Fruit fly (Drosophila melanogaster) whole organism, embryonic: Measurements from ENCODE around the gene CG4459.
A peak's percentile ranks its signal among the peaks of the same experiment; 100 is the strongest.

Experiments used
- ATbp ChIP-seq: fragments of 200-800 bp; sonication (Bioruptor generic); optimal IDR thresholded peaks from 2 replicates; lab custom pipeline; 2017; ENCODE audit warnings: missing biosample characterization, mild to moderate bottlenecking, missing genetic modification characterization, missing genetic modification reagents
- CG10366 ChIP-seq: fragments of 200-800 bp; sonication (Bioruptor generic); IDR thresholded peaks from 2 replicates; pipeline ENCODE4 v1.3.6; 2022; ENCODE audit warnings: missing biosample characterization, missing genetic modification characterization
- CG14860 ChIP-seq: fragments of 200-800 bp; sonication (Bioruptor generic); IDR thresholded peaks from 3 replicates; pipeline ENCODE4 v1.3.6; 2022; ENCODE audit warnings: missing biosample characterization, missing genetic modification characterization; ENCODE audit not compliant: partially characterized antibody
- CG15514 ChIP-seq: fragments of 200-800 bp; sonication (Bioruptor generic); optimal IDR thresholded peaks from 3 replicates; lab custom pipeline; 2017; ENCODE audit warnings: missing biosample characterization, missing genetic modification characterization, mild to moderate bottlenecking, moderate library complexity, missing genetic modification reagents
- CG2889 ChIP-seq: fragments of 200-800 bp; sonication (Bioruptor generic); IDR thresholded peaks from 3 replicates; pipeline ENCODE4 v1.3.6; 2022; ENCODE audit warnings: missing biosample characterization, missing genetic modification characterization
- CG34376 ChIP-seq: fragments of 200-800 bp; sonication (Bioruptor generic); optimal IDR thresholded peaks from 2 replicates; lab custom pipeline; 2018; ENCODE audit warnings: missing biosample characterization, mild to moderate bottlenecking, missing genetic modification characterization
- CG4820 ChIP-seq: fragments of 200-800 bp; sonication (Bioruptor generic); optimal IDR thresholded peaks from 3 replicates; lab custom pipeline; 2016; ENCODE audit warnings: missing biosample characterization, missing genetic modification characterization
- CG6813 ChIP-seq: fragments of 200-800 bp; sonication (Bioruptor generic); optimal IDR thresholded peaks from 2 replicates; lab custom pipeline; 2017; ENCODE audit warnings: missing biosample characterization, missing genetic modification characterization, mild to moderate bottlenecking, moderate library complexity, missing genetic modification reagents
- CG7372 ChIP-seq: fragments of 200-800 bp; sonication (Bioruptor generic); IDR thresholded peaks from 2 replicates; pipeline ENCODE4 v1.3.6; 2022; ENCODE audit warnings: missing biosample characterization, missing genetic modification characterization
- CG7786 ChIP-seq: fragments of 200-800 bp; sonication (Bioruptor generic); optimal IDR thresholded peaks from 2 replicates; lab custom pipeline; 2016; ENCODE audit warnings: missing biosample characterization, missing genetic modification characterization
- CG7928 ChIP-seq: fragments of 200-800 bp; sonication (Bioruptor generic); optimal IDR thresholded peaks from 2 replicates; lab custom pipeline; 2017; ENCODE audit warnings: missing biosample characterization, mild to moderate bottlenecking, missing genetic modification characterization
- CG8281 ChIP-seq: fragments of 200-800 bp; sonication (Bioruptor generic); optimal IDR thresholded peaks from 2 replicates; lab custom pipeline; 2018; ENCODE audit warnings: missing biosample characterization, mild to moderate bottlenecking, missing genetic modification characterization, moderate library complexity
- Eip74EF ChIP-seq, 2 experiments: fragments of 200-800 bp in 1 of 2; fragments of >200 bp in 1 of 2; sonication (Bioruptor generic) in 1 of 2; optimal IDR thresholded peaks; 2 replicates each; lab custom pipeline; 2017 to 2019; ENCODE audit warnings: missing biosample characterization in 2 of 2, missing genetic modification characterization in 2 of 2, mild to moderate bottlenecking in 1 of 2, moderate library complexity in 1 of 2
- Ets65A ChIP-seq: fragments of 200-800 bp; sonication (Bioruptor generic); peaks from one replicate; lab custom pipeline; 2016; ENCODE audit warnings: missing biosample characterization, missing genetic modification characterization
- Fer1 ChIP-seq: fragments of 200-800 bp; sonication (Bioruptor generic); optimal IDR thresholded peaks from 2 replicates; lab custom pipeline; 2017; ENCODE audit warnings: missing biosample characterization, mild to moderate bottlenecking, missing genetic modification characterization
- Fer3 ChIP-seq: fragments of 200-800 bp; sonication (Bioruptor generic); optimal IDR thresholded peaks from 2 replicates; lab custom pipeline; 2018; ENCODE audit warnings: missing biosample characterization, mild to moderate bottlenecking, missing genetic modification characterization, moderate library complexity
- Hr78 ChIP-seq, 2 experiments: fragments of 200-800 bp in 1 of 2; fragments of >200 bp in 1 of 2; sonication (Bioruptor generic) in 1 of 2; optimal IDR thresholded peaks; 2 replicates each; lab custom pipeline; 2017 to 2019; ENCODE audit warnings: missing biosample characterization in 2 of 2, missing genetic modification characterization in 2 of 2, mild to moderate bottlenecking in 1 of 2, moderate library complexity in 1 of 2
- Med ChIP-seq: fragments of 200-800 bp; sonication (Bioruptor generic); peaks from one replicate; lab custom pipeline; 2016; ENCODE audit warnings: missing biosample characterization, missing genetic modification characterization, mild to moderate bottlenecking, inconsistent platforms, moderate library complexity
- Neu2 ChIP-seq: fragments of 200-800 bp; sonication (Bioruptor generic); optimal IDR thresholded peaks from 3 replicates; lab custom pipeline; 2016; ENCODE audit warnings: missing biosample characterization, missing genetic modification characterization, borderline replicate concordance
- Poxn ChIP-seq: fragments of 200-800 bp; sonication (Bioruptor generic); IDR thresholded peaks from 2 replicates; pipeline ENCODE4 v1.3.6; 2022; ENCODE audit warnings: missing biosample characterization, missing genetic modification characterization
- Sin3A ChIP-seq: fragments of >200 bp; optimal IDR thresholded peaks from 2 replicates; lab custom pipeline; 2018
- Six4 ChIP-seq: fragments of 200-800 bp; sonication (Bioruptor generic); optimal IDR thresholded peaks from 2 replicates; lab custom pipeline; 2016; ENCODE audit warnings: missing biosample characterization, missing genetic modification characterization
- Tbp ChIP-seq: fragments of >200 bp; optimal IDR thresholded peaks from 2 replicates; lab custom pipeline; 2018; ENCODE audit warnings: missing biosample characterization, missing genetic modification characterization
- abd-A ChIP-seq: fragments of 200-800 bp; sonication (Bioruptor generic); optimal IDR thresholded peaks from 3 replicates; lab custom pipeline; 2019; ENCODE audit warnings: missing biosample characterization, mild to moderate bottlenecking, missing genetic modification characterization, moderate library complexity
- ac ChIP-seq: fragments of 200-800 bp; sonication (Bioruptor generic); optimal IDR thresholded peaks from 3 replicates; lab custom pipeline; 2017; ENCODE audit warnings: missing biosample characterization, mild to moderate bottlenecking, missing genetic modification characterization
- cad ChIP-seq: fragments of >200 bp; optimal IDR thresholded peaks from 2 replicates; lab custom pipeline; 2017; ENCODE audit warnings: missing biosample characterization, missing genetic modification characterization
- chif ChIP-seq, 2 experiments: fragments of 200-800 bp; sonication (Bioruptor generic); optimal IDR thresholded peaks; 3 replicates each; lab custom pipeline; 2016; ENCODE audit warnings: missing biosample characterization in 2 of 2, missing genetic modification characterization in 2 of 2
- en ChIP-seq: fragments of 200-800 bp; sonication (Bioruptor generic); optimal IDR thresholded peaks from 2 replicates; lab custom pipeline; 2016; ENCODE audit warnings: missing biosample characterization, missing genetic modification characterization
- exex ChIP-seq: fragments of 200-800 bp; sonication (Bioruptor generic); optimal IDR thresholded peaks from 4 replicates; lab custom pipeline; 2018; ENCODE audit warnings: missing biosample characterization, mild to moderate bottlenecking, missing genetic modification characterization, moderate library complexity
- hb ChIP-seq: fragments of 200-800 bp; sonication (Bioruptor generic); IDR thresholded peaks from 3 replicates; pipeline ENCODE4 v1.3.6; 2022; ENCODE audit warnings: missing biosample characterization, missing genetic modification characterization; ENCODE audit not compliant: partially characterized antibody
- hkb ChIP-seq, 2 experiments: fragments of 200-800 bp in 1 of 2; fragments of >200 bp in 1 of 2; sonication (Bioruptor generic) in 1 of 2; IDR thresholded peaks in 1 of 2; optimal IDR thresholded peaks in 1 of 2; 2 replicates each; pipeline versions ENCODE4 v1.3.6 to Lab custom; 2017 to 2022; ENCODE audit warnings: missing biosample characterization in 1 of 2, missing genetic modification characterization in 1 of 2
- kni ChIP-seq: fragments of 200-800 bp; sonication (Bioruptor generic); optimal IDR thresholded peaks from 3 replicates; lab custom pipeline; 2017; ENCODE audit warnings: mild to moderate bottlenecking, missing biosample characterization, missing genetic modification reagents, missing genetic modification characterization
- nerfin-1 ChIP-seq: fragments of 200-800 bp; sonication (Bioruptor generic); optimal IDR thresholded peaks from 3 replicates; lab custom pipeline; 2019; ENCODE audit warnings: missing biosample characterization, mild to moderate bottlenecking, missing genetic modification characterization, moderate library complexity
- sob ChIP-seq: fragments of 200-800 bp; sonication (Bioruptor generic); IDR thresholded peaks from 2 replicates; pipeline ENCODE4 v1.3.6; 2022; ENCODE audit warnings: missing biosample characterization, missing genetic modification characterization
- ssp ChIP-seq: fragments of 200-800 bp; sonication (Bioruptor generic); IDR thresholded peaks from 2 replicates; pipeline ENCODE4 v1.3.6; 2022; ENCODE audit warnings: missing biosample characterization, missing genetic modification characterization
- stc ChIP-seq: fragments of 200-800 bp; sonication (Bioruptor generic); IDR thresholded peaks from 2 replicates; pipeline ENCODE4 v1.3.6; 2022; ENCODE audit warnings: missing biosample characterization, missing genetic modification characterization
- zen ChIP-seq: fragments of 200-800 bp; sonication (Bioruptor generic); optimal IDR thresholded peaks from 3 replicates; lab custom pipeline; 2018; ENCODE audit warnings: missing biosample characterization, mild to moderate bottlenecking, missing genetic modification characterization, moderate library complexity
- zen2 ChIP-seq: fragments of 200-800 bp; sonication (Bioruptor generic); IDR thresholded peaks from 3 replicates; pipeline ENCODE4 v1.3.6; 2022; ENCODE audit warnings: missing biosample characterization, missing genetic modification characterization; ENCODE audit not compliant: partially characterized antibody

Gene CG4459

dm6 chr3R:19917739-19918138 is 10.7 kb downstream of the CG4459 start, which contains the start of gene CG4465:
TSS of gene CG4465 (minus strand) at chr3R:19917839.
- TF ChIP-seq kni (GFP tag; lab: Kevin White, UChicago) = no peak
- TF ChIP-seq Poxn (GFP tag; lab: Robert Waterston, UW) = no peak
- no peak for TF ChIP-seq Fer3 (tag; lab: Kevin White, UChicago)
- no peak for TF ChIP-seq hb (GFP tag; lab: Robert Waterston, UW)
- no peak for TF ChIP-seq CG8281 (tag; lab: Kevin White, UChicago)
- TF ChIP-seq CG7786 (GFP tag; lab: Kevin White, UChicago) = no peak
- TF ChIP-seq zen (tag; lab: Kevin White, UChicago) = no peak
- no peak for TF ChIP-seq Tbp
- no peak for TF ChIP-seq Neu2 (GFP tag; lab: Kevin White, UChicago)
- TF ChIP-seq ssp = no peak
- TF ChIP-seq CG7372 (GFP tag; lab: Robert Waterston, UW) = no peak
- TF ChIP-seq Sin3A (lab: Kevin White, UChicago) = no peak
- TF ChIP-seq CG4820 (GFP tag; lab: Kevin White, UChicago) = no peak

dm6 chr3R:19915312-19915711 is 13.1 kb downstream of the CG4459 start, which contains the start of the genes Xport-A and Xport-B:
TSS of gene Xport-A (minus strand) at chr3R:19915412.
TSS of gene Xport-B (minus strand) at chr3R:19915412.
- TF ChIP-seq Six4 (GFP tag; lab: Kevin White, UChicago) = no peak
- TF ChIP-seq Ets65A (GFP tag; lab: Kevin White, UChicago) = peak; percentile 57
- TF ChIP-seq CG10366 (GFP tag; lab: Robert Waterston, UW) = no peak
- TF ChIP-seq stc (GFP tag; lab: Robert Waterston, UW) = no peak
- no peak for TF ChIP-seq CG6813
- TF ChIP-seq Fer1 (GFP tag; lab: Kevin White, UChicago) = no peak
- TF ChIP-seq CG15514 (GFP tag; lab: Kevin White, UChicago) = no peak
- no peak for TF ChIP-seq cad (GFP tag; lab: Kevin White, UChicago)

- TF ChIP-seq Med (GFP tag; lab: Kevin White, UChicago) = peak; percentile 69
- TF ChIP-seq nerfin-1 (tag; lab: Kevin White, UChicago) = no peak
- no peak for TF ChIP-seq CG2889 (GFP tag; lab: Robert Waterston, UW)
- TF ChIP-seq CG14860 (GFP tag; lab: Robert Waterston, UW) = no peak
- peak; percentile 91 for TF ChIP-seq Ets65A (GFP tag; lab: Kevin White, UChicago)
- TF ChIP-seq CG7928 (GFP tag; lab: Kevin White, UChicago) = no peak
- TF ChIP-seq, all 482 proteins: peak for 2
Measured at dm6 chr3R:19911030-19911429, 17.4 kb downstream of the CG4459 start.

dm6 chr3R:19910302-19911029 is 18.0 kb downstream of the CG4459 start:
- TF ChIP-seq abd-A (tag; lab: Kevin White, UChicago) (no peak), CG6813 (no peak), Hr78 (GFP tag; optimal IDR thresholded peaks at IDR 0.05; lab: Kevin White, UChicago) (peak in 1 of 2 experiments; percentile 78), CG34376 (GFP tag; lab: Kevin White, UChicago) (peak; percentile 25), ac (GFP tag; lab: Kevin White, UChicago) (no peak), hkb (optimal IDR thresholded peaks at IDR 0.05; lab: Kevin White, UChicago) (no peak), hkb (GFP tag; IDR thresholded peaks at IDR 0.05; lab: Robert Waterston, UW) (0 out of 2 replicates have a peak, but pooled peaks have one; percentile 6), Eip74EF (GFP tag; optimal IDR thresholded peaks at IDR 0.05; lab: Kevin White, UChicago) (peak in 1 of 2 experiments; percentile 34), exex (peak; percentile 15), sob (GFP tag; lab: Robert Waterston, UW) (no peak), chif (GFP tag; optimal IDR thresholded peaks at IDR 0.05; lab: Kevin White, UChicago) (no peak), en (GFP tag; lab: Kevin White, UChicago) (no peak), zen2 (GFP tag; lab: Robert Waterston, UW) (no peak), ATbp (GFP tag; lab: Kevin White, UChicago) (peak; percentile 19)
